Worm (Caenorhabditis elegans): Measurements from ENCODE around the gene clec-177.

DNA sequence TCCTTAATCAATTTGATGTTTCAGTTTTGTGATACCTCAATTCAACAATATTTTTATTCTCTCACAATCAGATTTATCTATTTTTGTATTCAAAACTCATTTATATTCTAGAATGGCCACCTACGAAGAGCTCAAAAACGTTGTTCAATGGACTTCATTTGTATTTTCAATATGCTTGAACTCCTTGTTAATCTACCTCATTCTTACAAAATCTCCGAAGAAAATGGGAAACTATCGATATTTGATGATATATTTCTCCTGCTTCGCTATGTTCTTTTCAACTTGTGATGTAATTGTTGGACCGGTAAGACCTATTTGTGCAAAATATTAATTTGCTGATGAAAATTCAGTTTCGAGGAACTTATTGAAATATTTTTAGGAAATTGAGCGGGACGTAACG, 25.7 kb upstream of the clec-177 start, which contains the start of gene str-164:
- TF ChIP-seq klf-2 (GFP tag; conservative IDR thresholded peaks at IDR 0.05) (no peak), T22C8.4 (GFP tag; IDR thresholded peaks at IDR 0.05) (no peak), cog-1 (tag; optimal IDR thresholded peaks at IDR 0.05) (no peak), flt-1 (GFP tag; IDR thresholded peaks at IDR 0.05) (no peak), med-1 (GFP tag; optimal IDR thresholded peaks at IDR 0.05; ENCODE audit: insufficient read depth) (no peak), ref-1 (GFP tag; conservative IDR thresholded peaks at IDR 0.05) (no peak), ztf-29 (GFP tag; IDR thresholded peaks at IDR 0.05) (no peak), tab-1 (GFP tag; IDR thresholded peaks at IDR 0.05) (no peak), ztf-23 (GFP tag; IDR thresholded peaks at IDR 0.05) (no peak)

All from whole organism, midembryonic.